Worm (Caenorhabditis elegans) whole organism, L4 larva: ENCODE results near the gene agt-1.

ENCODE experiments used
- F49E8.2 ChIP-seq: sonication (generic microtip); optimal IDR thresholded peaks from 2 replicates; lab custom pipeline; 2016; ENCODE audit warnings: missing compliant biosample characterization, mild to moderate bottlenecking, missing genetic modification characterization, borderline replicate concordance
- aha-1 ChIP-seq: fragments of 150-350 bp; peaks from one replicate; lab custom pipeline; 2014; ENCODE audit warnings: missing biosample characterization, missing genetic modification characterization
- ama-1 ChIP-seq: fragments of 150-350 bp; optimal IDR thresholded peaks from 2 replicates; lab custom pipeline; 2014; ENCODE audit warnings: inconsistent platforms, mixed read lengths
- ces-1 ChIP-seq: fragments of 150-350 bp; sonication (generic microtip); optimal IDR thresholded peaks from 4 replicates; lab custom pipeline; 2014; ENCODE audit warnings: missing biosample characterization, missing genetic modification reagents, missing genetic modification characterization
- egl-27 ChIP-seq: sonication (generic microtip); optimal IDR thresholded peaks from 3 replicates; lab custom pipeline; 2017; ENCODE audit warnings: missing biosample characterization, missing genetic modification reagents, missing genetic modification characterization
- jun-1 ChIP-seq: fragments of 150-350 bp; optimal IDR thresholded peaks from 2 replicates; lab custom pipeline; 2014; ENCODE audit warnings: missing biosample characterization, missing genetic modification reagents, missing genetic modification characterization
- mep-1 ChIP-seq: fragments of 150-350 bp; sonication (generic microtip); optimal IDR thresholded peaks from 3 replicates; lab custom pipeline; 2014; ENCODE audit warnings: missing biosample characterization, missing genetic modification characterization
- nhr-28 ChIP-seq: fragments of 150-350 bp; optimal IDR thresholded peaks from 2 replicates; lab custom pipeline; 2014; ENCODE audit warnings: missing biosample characterization, missing genetic modification characterization
- nhr-76 ChIP-seq: fragments of 150-350 bp; optimal IDR thresholded peaks from 2 replicates; lab custom pipeline; 2014; ENCODE audit warnings: missing biosample characterization, missing genetic modification characterization
- skn-1 ChIP-seq: fragments of 150-350 bp; optimal IDR thresholded peaks from 2 replicates; lab custom pipeline; 2014; ENCODE audit warnings: missing biosample characterization, missing genetic modification characterization
- snpc-4 ChIP-seq: fragments of 150-350 bp; optimal IDR thresholded peaks from 2 replicates; lab custom pipeline; 2014; ENCODE audit warnings: missing biosample characterization, missing genetic modification characterization
- tag-97 ChIP-seq: fragments of 200-800 bp; sonication (Bioruptor generic); IDR thresholded peaks from 2 replicates; pipeline ENCODE4 v1.3.6; 2022; ENCODE audit warnings: missing genetic modification characterization, missing compliant biosample characterization
- unc-130 ChIP-seq: sonication (generic microtip); optimal IDR thresholded peaks from 2 replicates; lab custom pipeline; 2016; ENCODE audit warnings: missing genetic modification reagents, missing genetic modification characterization, missing compliant biosample characterization
- zip-11 ChIP-seq: fragments of 200-800 bp; sonication (Bioruptor generic); IDR thresholded peaks from 2 replicates; pipeline ENCODE4 v1.3.6; 2022; ENCODE audit warnings: missing genetic modification characterization, missing compliant biosample characterization

DNA sequence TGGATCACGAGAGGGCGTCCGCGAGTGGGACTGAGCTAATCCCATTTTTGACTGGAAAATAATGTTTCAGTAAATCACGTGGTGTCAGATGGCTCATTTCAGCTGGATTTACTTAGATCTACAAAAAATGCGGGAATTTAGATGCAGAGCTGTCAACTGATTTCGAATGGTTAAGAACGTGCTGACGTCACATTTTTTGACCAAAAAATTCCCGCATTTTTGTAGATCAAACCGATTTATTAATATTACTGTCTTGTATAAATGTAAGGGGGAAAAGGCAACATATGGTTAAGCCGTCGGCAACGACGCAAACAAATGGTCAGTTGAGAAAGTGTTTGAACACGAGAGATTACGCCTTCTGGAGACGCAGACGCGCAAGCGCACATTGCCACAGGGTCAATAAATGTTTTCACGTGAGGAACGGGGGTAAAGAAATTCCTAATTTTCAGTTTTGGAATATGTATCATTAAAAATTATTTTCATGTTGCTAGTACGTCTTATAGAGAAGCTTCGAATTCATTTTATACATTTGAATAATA is 43.7 kb upstream of the agt-1 start, which contains the start of gene gcl-1:
- no peak for TF ChIP-seq tag-97 (GFP tag; lab: Robert Waterston, UW)
- no peak for TF ChIP-seq unc-130
- peak; percentile 4 for TF ChIP-seq mep-1 (tag; lab: Kevin White, UChicago)
- TF ChIP-seq skn-1 (tag; lab: Kevin White, UChicago) = no peak
- TF ChIP-seq ama-1 (lab: Kevin White, UChicago) = no peak
- no peak for TF ChIP-seq aha-1 (tag; lab: Kevin White, UChicago)
- TF ChIP-seq ces-1 (GFP tag; lab: Kevin White, UChicago) = no peak
- TF ChIP-seq zip-11 (GFP tag; lab: Robert Waterston, UW) = no peak
- TF ChIP-seq nhr-28 = no peak
- TF ChIP-seq jun-1 (tag; lab: Kevin White, UChicago) = no peak
- TF ChIP-seq egl-27 (tag; lab: Kevin White, UChicago) = no peak
- no peak for TF ChIP-seq snpc-4 (tag; lab: Kevin White, UChicago)
- TF ChIP-seq F49E8.2 (tag; lab: Kevin White, UChicago) = no peak
- TF ChIP-seq nhr-76 (tag; lab: Kevin White, UChicago) = no peak
